Worm (Caenorhabditis elegans) whole organism, L4/young adult: Measurements from ENCODE around the gene R13A5.7.

Source experiments
- W03F9.2 ChIP-seq: fragments of 150-350 bp; optimal IDR thresholded peaks from 2 replicates; lab custom pipeline; 2014; ENCODE audit warnings: missing biosample characterization, missing genetic modification characterization
- him-1 ChIP-seq: sonication (generic microtip); optimal IDR thresholded peaks from 2 replicates; lab custom pipeline; 2016; ENCODE audit warnings: missing genotype, missing genetic modification reagents, missing genetic modification characterization, missing compliant biosample characterization

DNA sequence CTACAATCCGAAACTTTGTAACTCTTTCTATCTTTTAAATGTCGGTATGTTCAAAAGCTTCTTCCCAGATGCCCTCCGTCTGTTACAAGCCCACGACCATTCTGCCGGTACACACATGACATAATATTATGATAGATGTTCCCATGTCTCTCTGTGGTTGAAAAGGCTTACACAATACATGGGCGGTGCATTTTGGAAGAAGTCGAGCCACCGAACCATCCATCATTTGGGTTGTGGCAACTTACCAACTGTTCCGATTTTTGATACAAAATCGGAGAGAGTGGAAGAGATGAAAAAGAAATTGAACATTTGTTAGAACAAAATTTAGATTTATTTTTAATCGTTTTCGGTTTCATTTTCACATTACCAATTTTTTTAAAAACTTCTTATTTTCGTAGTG lies 21.0 kb downstream of the R13A5.7 start:
- TF ChIP-seq him-1 (tag; lab: Kevin White, UChicago) = no peak
- no peak for TF ChIP-seq W03F9.2
